Worm (Caenorhabditis elegans) whole organism, young adult: ENCODE data around the gene srbc-56.

Experiments
- F33H1.4 ChIP-seq: fragments of 200-800 bp; sonication (Bioruptor generic); IDR thresholded peaks from 2 replicates; pipeline ENCODE4 v1.3.6; 2022; ENCODE audit warnings: missing genetic modification reagents, missing genetic modification characterization, missing compliant biosample characterization
- aptf-3 ChIP-seq: fragments of 200-800 bp; sonication (Bioruptor generic); IDR thresholded peaks from 2 replicates; pipeline ENCODE4 v1.3.6; 2022; ENCODE audit warnings: missing genetic modification characterization, missing compliant biosample characterization
- atf-7 ChIP-seq: sonication (generic microtip); optimal IDR thresholded peaks from 2 replicates; lab custom pipeline; 2017; ENCODE audit warnings: mild to moderate bottlenecking, missing genetic modification characterization, missing compliant biosample characterization
- attf-5 ChIP-seq: fragments of 200-800 bp; sonication (Bioruptor generic); optimal IDR thresholded peaks from 2 replicates; lab custom pipeline; 2018; ENCODE audit warnings: mild to moderate bottlenecking, missing genetic modification characterization, missing compliant biosample characterization
- ceh-58 ChIP-seq: fragments of 200-800 bp; sonication (Bioruptor generic); IDR thresholded peaks from 2 replicates; pipeline ENCODE4 v1.3.6; 2022; ENCODE audit warnings: missing genetic modification characterization, missing compliant biosample characterization
- egl-44 ChIP-seq: fragments of 200-800 bp; sonication (Bioruptor generic); IDR thresholded peaks from 2 replicates; pipeline ENCODE4 v1.3.6; 2022; ENCODE audit warnings: missing genetic modification reagents, missing genetic modification characterization, missing compliant biosample characterization
- him-1 ChIP-seq: sonication (generic microtip); optimal IDR thresholded peaks from 2 replicates; lab custom pipeline; 2016; ENCODE audit warnings: missing genotype, missing genetic modification reagents, missing genetic modification characterization, missing compliant biosample characterization
- lin-35 ChIP-seq, 3 experiments: fragments of 150-350 bp in 2 of 3; sonication (generic microtip) in 1 of 3; optimal IDR thresholded peaks; 2 replicates each; lab custom pipeline; 2014 to 2018; ENCODE audit warnings: missing biosample characterization in 3 of 3, missing genetic modification characterization in 3 of 3, missing genetic modification reagents in 3 of 3
- lsy-27 ChIP-seq: sonication (generic microtip); optimal IDR thresholded peaks from 2 replicates; lab custom pipeline; 2017; ENCODE audit warnings: missing genetic modification characterization, mild to moderate bottlenecking, missing compliant biosample characterization, antibody characterized with exemption, missing genotype, borderline replicate concordance; ENCODE audit not compliant: insufficient read depth

- TF ChIP-seq egl-44 (GFP tag; lab: Robert Waterston, UW) (no peak), atf-7 (tag; lab: Kevin White, UChicago) (peak; percentile 73), aptf-3 (GFP tag; lab: Robert Waterston, UW) (no peak), ceh-58 (GFP tag; lab: Robert Waterston, UW) (no peak), lsy-27 (tag; lab: Kevin White, UChicago) (no peak), lin-35 (GFP tag; optimal IDR thresholded peaks at IDR 0.05; lab: Kevin White, UChicago) (no peak), attf-5 (GFP tag; lab: Kevin White, UChicago) (peak; percentile 77), him-1 (tag; lab: Kevin White, UChicago) (no peak), F33H1.4 (GFP tag; lab: Robert Waterston, UW) (no peak)
These were observed 49.2 kb upstream of the srbc-56 start for ce11 chrV:15880705-15881104.
